Worm (Caenorhabditis elegans): Measurements from ENCODE around the gene fbxb-25.
A peak's percentile ranks its signal among the peaks of the same experiment; 100 is the strongest.
"Not testable (repeated sequence)": the region's sequence is repeated elsewhere in the genome, so short reads cannot be mapped to it uniquely, and the experiment has no call there.

fbxb-25 gene

DNA sequence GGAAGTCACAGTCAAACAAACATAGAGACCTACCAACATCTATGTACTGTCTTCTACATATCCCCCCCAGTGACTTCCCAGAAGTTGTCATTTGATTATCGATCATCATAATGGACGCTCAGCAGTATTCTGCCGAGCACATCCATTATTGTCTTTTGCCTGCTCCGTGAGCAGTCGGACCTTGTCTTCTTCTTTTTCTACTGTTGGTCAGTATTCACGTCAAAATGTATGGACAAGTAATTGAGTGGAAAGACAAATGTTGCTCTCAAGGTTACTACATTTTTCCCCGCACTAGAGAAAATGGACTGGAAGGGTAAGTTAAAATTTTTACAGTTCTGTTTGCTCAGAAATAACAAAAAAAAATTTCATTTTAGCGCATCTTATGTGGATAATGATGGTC lies 28.9 kb upstream of the fbxb-25 start, which contains the start of gene btb-12:
btb-12 (plus strand) TSS at position 301 of the 400 bp plus-strand sequence.
- TF ChIP-seq sem-2 (GFP tag; optimal IDR thresholded peaks at IDR 0.05): no peak
- no peak for TF ChIP-seq unc-39 (tag; optimal IDR thresholded peaks at IDR 0.05)
- TF ChIP-seq ceh-39 (tag; optimal IDR thresholded peaks at IDR 0.05): peak; percentile 6

DNA sequence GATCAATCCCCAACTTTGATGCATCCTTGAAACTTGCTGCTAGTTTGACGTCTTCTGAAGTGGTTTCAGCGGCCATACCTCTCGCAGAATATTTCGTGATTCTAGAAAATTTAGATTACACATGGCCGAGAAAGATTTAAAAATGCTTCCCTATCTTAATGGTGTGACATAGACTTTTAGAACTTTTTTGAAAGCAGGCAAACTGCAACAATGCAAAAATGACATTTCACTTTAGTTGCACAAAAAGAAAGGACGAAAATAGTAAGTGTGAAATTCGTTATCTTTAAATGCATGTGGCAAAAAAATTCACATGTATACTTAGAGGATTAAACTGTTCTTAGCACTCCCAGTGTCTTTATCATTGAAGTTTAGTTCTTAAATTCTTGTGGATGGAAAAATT lies 26.6 kb upstream of the fbxb-25 start, which contains the start of gene ZC204.12:
ZC204.12 (minus strand) TSS at position 101 of the 400 bp plus-strand sequence.
- TF ChIP-seq sptf-1 (tag; optimal IDR thresholded peaks at IDR 0.05) (no peak), flh-1 (GFP tag; optimal IDR thresholded peaks at IDR 0.05) (no peak), M03D4.4 (tag; optimal IDR thresholded peaks at IDR 0.05) (no peak), cnd-1 (tag; optimal IDR thresholded peaks at IDR 0.05) (no peak), nhr-2 (tag; optimal IDR thresholded peaks at IDR 0.05) (no peak), blmp-1 (tag; optimal IDR thresholded peaks at IDR 0.05) (no peak), nhr-76 (tag; optimal IDR thresholded peaks at IDR 0.05) (no peak), bed-3 (GFP tag; optimal IDR thresholded peaks at IDR 0.05) (no peak), unc-39 (tag; optimal IDR thresholded peaks at IDR 0.05) (no peak), snpc-4 (tag; optimal IDR thresholded peaks at IDR 0.05) (no peak), hlh-1 (tag; optimal IDR thresholded peaks at IDR 0.05) (no peak), lin-32 (GFP tag; optimal IDR thresholded peaks at IDR 0.05) (no peak), drap-1 (GFP tag; optimal IDR thresholded peaks at IDR 0.05) (no peak), tbx-8 (GFP tag; optimal IDR thresholded peaks at IDR 0.05) (no peak), ces-1 (GFP tag; optimal IDR thresholded peaks at IDR 0.05) (no peak), pha-4 (tag; optimal IDR thresholded peaks at IDR 0.05) (no peak)

DNA sequence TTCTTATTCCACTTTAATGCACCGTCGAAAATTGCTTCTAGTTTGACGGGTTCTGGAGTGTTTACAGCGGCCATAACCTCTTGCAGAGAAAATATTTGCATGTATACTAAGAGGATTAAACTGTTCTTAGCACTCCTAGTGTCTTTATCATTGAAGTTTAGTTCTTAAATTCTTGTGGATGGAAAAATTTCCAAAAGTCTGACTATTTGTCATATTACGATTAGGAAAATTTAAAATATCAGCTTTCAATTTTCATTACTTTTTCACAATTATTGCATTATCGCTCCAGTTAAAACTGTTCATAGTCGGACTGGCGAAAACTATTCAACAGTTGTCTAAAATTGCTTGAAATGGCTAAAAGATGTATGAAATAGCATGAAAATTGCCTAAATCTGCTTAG lies 23.0 kb upstream of the fbxb-25 start, which contains the start of gene ZC204.13:
ZC204.13 (minus strand) TSS at position 101 of the 400 bp plus-strand sequence.
- TF ChIP-seq mab-5, nhr-12, blmp-1 (tag; optimal IDR thresholded peaks at IDR 0.05): not testable (repeated sequence)

DNA sequence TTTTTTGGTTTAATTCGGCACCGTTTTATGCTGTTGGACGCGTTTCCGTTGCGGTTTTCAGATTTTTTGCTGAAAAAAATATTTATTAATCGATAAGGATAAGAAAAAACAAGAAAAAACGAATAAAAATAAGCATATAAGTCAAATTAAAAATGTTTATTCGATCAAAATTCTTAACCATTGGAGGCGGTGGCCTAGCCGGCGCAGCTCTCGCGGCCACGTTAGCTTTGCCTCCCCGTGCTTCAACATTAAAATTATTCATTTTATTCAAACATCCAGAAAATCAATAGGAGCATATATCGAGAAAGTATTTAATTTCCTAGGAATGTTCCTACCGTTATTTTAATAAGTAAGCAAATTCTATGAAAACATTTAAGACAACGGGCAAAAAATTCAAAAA lies 21.0 kb upstream of the fbxb-25 start, which contains the start of gene ZC204.14:
ZC204.14 (minus strand) TSS at position 69 of the 400 bp plus-strand sequence.
- TF ChIP-seq lin-32 (GFP tag; optimal IDR thresholded peaks at IDR 0.05) (no peak), ces-1 (GFP tag; optimal IDR thresholded peaks at IDR 0.05) (no peak), elt-1 (tag; optimal IDR thresholded peaks at IDR 0.05; ENCODE audit: borderline replicate concordance, insufficient read depth) (no peak), ceh-39 (tag; optimal IDR thresholded peaks at IDR 0.05) (no peak), mab-5 (tag; optimal IDR thresholded peaks at IDR 0.05) (no peak), bed-3 (GFP tag; optimal IDR thresholded peaks at IDR 0.05) (no peak), elt-3 (tag; optimal IDR thresholded peaks at IDR 0.05) (no peak), cnd-1 (tag; optimal IDR thresholded peaks at IDR 0.05) (no peak), unc-62 (GFP tag; optimal IDR thresholded peaks at IDR 0.05) (no peak), nhr-2 (tag; optimal IDR thresholded peaks at IDR 0.05) (no peak), nhr-76 (tag; optimal IDR thresholded peaks at IDR 0.05) (no peak)

DNA sequence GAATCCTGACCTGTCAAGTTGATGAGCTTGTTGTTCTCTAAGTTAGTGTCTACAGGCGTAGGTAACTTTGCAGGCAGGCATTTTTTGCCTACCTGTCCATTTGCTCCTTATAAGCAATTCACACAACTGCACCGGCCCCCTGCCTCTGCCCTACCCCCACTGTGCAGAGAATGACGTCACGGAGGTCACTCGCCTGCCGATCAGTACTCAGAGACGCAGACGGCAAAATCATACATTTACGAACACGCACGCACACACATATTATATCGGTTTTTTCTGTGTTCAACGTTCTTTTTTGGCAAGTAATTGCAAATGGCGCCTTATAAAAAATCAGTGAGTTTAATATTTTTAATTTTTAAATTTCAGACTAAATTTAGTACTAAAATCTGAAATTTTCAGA lies 20.3 kb upstream of the fbxb-25 start, which contains the start of gene duxl-1:
duxl-1 (plus strand) TSS at position 184 of the 400 bp plus-strand sequence.
- TF ChIP-seq unc-62 (GFP tag; optimal IDR thresholded peaks at IDR 0.05) (no peak), nhr-76 (tag; optimal IDR thresholded peaks at IDR 0.05) (no peak), ztf-11 (tag; optimal IDR thresholded peaks at IDR 0.05) (peak; percentile 45), ceh-83 (GFP tag; optimal IDR thresholded peaks at IDR 0.05) (no peak), zip-8 (tag; optimal IDR thresholded peaks at IDR 0.05) (peak; percentile 8), nhr-237 (tag; optimal IDR thresholded peaks at IDR 0.05) (no peak), nhr-28 (tag; optimal IDR thresholded peaks at IDR 0.05) (no peak), tbx-8 (GFP tag; optimal IDR thresholded peaks at IDR 0.05) (no peak), nhr-12 (tag; optimal IDR thresholded peaks at IDR 0.05) (no peak), lsy-2 (tag; optimal IDR thresholded peaks at IDR 0.05) (no peak), lin-13 (tag; optimal IDR thresholded peaks at IDR 0.05) (no peak), nhr-2 (tag; optimal IDR thresholded peaks at IDR 0.05) (no peak), blmp-1 (tag; optimal IDR thresholded peaks at IDR 0.05) (no peak), mep-1 (tag; optimal IDR thresholded peaks at IDR 0.05) (peak; percentile 10), drap-1 (GFP tag; optimal IDR thresholded peaks at IDR 0.05) (no peak), sptf-1 (tag; optimal IDR thresholded peaks at IDR 0.05) (no peak), cnd-1 (tag; optimal IDR thresholded peaks at IDR 0.05) (peak; percentile 21), ces-1 (GFP tag; optimal IDR thresholded peaks at IDR 0.05) (no peak), snpc-4 (tag; optimal IDR thresholded peaks at IDR 0.05) (no peak), lin-32 (GFP tag; optimal IDR thresholded peaks at IDR 0.05) (no peak), elt-3 (tag; optimal IDR thresholded peaks at IDR 0.05) (no peak), pha-4 (tag; optimal IDR thresholded peaks at IDR 0.05) (peak; percentile 31), ceh-43 (GFP tag; optimal IDR thresholded peaks at IDR 0.05) (no peak), hlh-1 (tag; optimal IDR thresholded peaks at IDR 0.05) (no peak), bed-3 (GFP tag; optimal IDR thresholded peaks at IDR 0.05) (no peak), ceh-39 (tag; optimal IDR thresholded peaks at IDR 0.05) (peak; percentile 93), M03D4.4 (tag; optimal IDR thresholded peaks at IDR 0.05) (no peak), mab-5 (tag; optimal IDR thresholded peaks at IDR 0.05) (no peak), elt-1 (tag; optimal IDR thresholded peaks at IDR 0.05; ENCODE audit: borderline replicate concordance, insufficient read depth) (no peak), ham-2 (GFP tag; optimal IDR thresholded peaks at IDR 0.05) (no peak), flh-1 (GFP tag; optimal IDR thresholded peaks at IDR 0.05) (no peak), sem-2 (GFP tag; optimal IDR thresholded peaks at IDR 0.05) (no peak), mls-2 (tag; optimal IDR thresholded peaks at IDR 0.05) (no peak), unc-120 (tag; optimal IDR thresholded peaks at IDR 0.05; ENCODE audit: poor library complexity, severe bottlenecking) (no peak), unc-39 (tag; optimal IDR thresholded peaks at IDR 0.05) (no peak)
